Worm (Caenorhabditis elegans): ENCODE results near the gene cln-3.3.

DNA sequence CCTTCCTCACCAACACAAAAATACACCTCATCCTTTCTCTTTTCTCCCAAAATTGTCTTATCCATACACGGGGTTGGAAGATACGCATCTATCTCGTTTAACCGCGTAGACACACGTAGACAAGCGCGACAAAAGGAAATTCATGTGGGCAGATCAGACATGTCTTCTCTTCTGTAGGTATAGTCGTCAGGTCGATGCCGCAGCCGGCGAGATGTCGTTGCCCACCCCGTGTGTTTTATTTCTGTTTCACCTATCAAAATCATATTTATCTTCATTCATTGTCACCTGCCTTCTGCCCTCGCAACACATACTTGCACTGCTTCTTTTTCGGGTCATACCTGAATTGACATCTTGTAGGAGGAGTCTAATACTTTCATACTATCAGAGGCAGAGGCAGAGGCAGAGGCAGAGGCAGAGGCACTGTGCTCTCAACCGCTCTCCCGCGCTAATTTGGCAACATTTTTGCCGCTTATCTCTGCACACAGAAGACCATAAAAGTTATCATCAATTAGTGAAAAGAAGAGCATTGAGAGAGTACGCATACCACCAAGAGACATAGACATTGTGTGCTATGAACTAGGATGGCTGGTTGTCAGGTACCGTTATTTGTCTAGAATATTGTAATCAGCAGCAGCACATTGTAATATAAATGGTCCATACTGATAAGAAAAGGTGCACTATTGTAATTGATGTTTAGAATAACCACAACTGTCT, 21.5 kb upstream of the cln-3.3 start:
- TF ChIP-seq ztf-25 (GFP tag; IDR thresholded peaks at IDR 0.05) (no peak), nhr-80 (tag; optimal IDR thresholded peaks at IDR 0.05) (peak; percentile 98), him-1 (tag; optimal IDR thresholded peaks at IDR 0.05) (no peak), madf-10 (tag; optimal IDR thresholded peaks at IDR 0.05) (no peak), cebp-2 (GFP tag; IDR thresholded peaks at IDR 0.05) (no peak), tlf-1 (GFP tag; optimal IDR thresholded peaks at IDR 0.05) (no peak), lir-1 (GFP tag; conservative IDR thresholded peaks at IDR 0.05) (no peak), let-526 (GFP tag; IDR thresholded peaks at IDR 0.05) (no peak), die-1 (tag; optimal IDR thresholded peaks at IDR 0.05) (no peak), Y56A3A.18 (GFP tag; IDR thresholded peaks at IDR 0.05) (no peak), ekl-4 (GFP tag; IDR thresholded peaks at IDR 0.05) (no peak), madf-3 (GFP tag; IDR thresholded peaks at IDR 0.05) (no peak), C17E4.6 (GFP tag; IDR thresholded peaks at IDR 0.05) (no peak)
